Fruit fly (Drosophila melanogaster) whole organism, embryonic: Measurements from ENCODE around the gene NK7.1.

Experiments
- Antp ChIP-seq: fragments of 200-800 bp; sonication (Bioruptor generic); optimal IDR thresholded peaks from 3 replicates; lab custom pipeline; 2016; ENCODE audit warnings: missing biosample characterization, missing genetic modification characterization
- CG10274 ChIP-seq: fragments of 200-800 bp; sonication (Bioruptor generic); optimal IDR thresholded peaks from 3 replicates; lab custom pipeline; 2017; ENCODE audit warnings: missing biosample characterization, mild to moderate bottlenecking, missing genetic modification characterization
- CG11504 ChIP-seq: fragments of 200-800 bp; sonication (Bioruptor generic); optimal IDR thresholded peaks from 3 replicates; lab custom pipeline; 2019; ENCODE audit warnings: missing biosample characterization, mild to moderate bottlenecking, missing genetic modification characterization, moderate library complexity
- CG11560 ChIP-seq: fragments of 200-800 bp; sonication (Bioruptor generic); IDR thresholded peaks from 3 replicates; pipeline ENCODE4 v1.3.6; 2022; ENCODE audit warnings: missing biosample characterization, missing genetic modification characterization
- CG12071 ChIP-seq: fragments of 200-800 bp; sonication (Bioruptor generic); optimal IDR thresholded peaks from 3 replicates; lab custom pipeline; 2018; ENCODE audit warnings: missing biosample characterization, mild to moderate bottlenecking, missing genetic modification characterization
- CG12219 ChIP-seq: fragments of 200-800 bp; sonication (Bioruptor generic); optimal IDR thresholded peaks from 3 replicates; lab custom pipeline; 2018; ENCODE audit warnings: missing biosample characterization, mild to moderate bottlenecking, missing genetic modification characterization
- CG12769 ChIP-seq: fragments of 200-800 bp; sonication (Bioruptor generic); optimal IDR thresholded peaks from 2 replicates; lab custom pipeline; 2019; ENCODE audit warnings: missing biosample characterization, mild to moderate bottlenecking, missing genetic modification characterization, moderate library complexity
- CG17568 ChIP-seq: fragments of 200-800 bp; sonication (Bioruptor generic); optimal IDR thresholded peaks from 2 replicates; lab custom pipeline; 2018; ENCODE audit warnings: missing biosample characterization, mild to moderate bottlenecking, missing genetic modification characterization, moderate library complexity
- CG18476 ChIP-seq: fragments of 200-800 bp; sonication (Bioruptor generic); optimal IDR thresholded peaks from 2 replicates; lab custom pipeline; 2016; ENCODE audit warnings: missing biosample characterization, mild to moderate bottlenecking, missing genetic modification characterization
- CG2875 ChIP-seq: fragments of 200-800 bp; sonication (Bioruptor generic); optimal IDR thresholded peaks from 2 replicates; lab custom pipeline; 2017; ENCODE audit warnings: missing biosample characterization, mild to moderate bottlenecking, missing genetic modification characterization, missing genetic modification reagents
- CG31224 ChIP-seq: fragments of 200-800 bp; sonication (Bioruptor generic); IDR thresholded peaks from 2 replicates; pipeline ENCODE4 v1.3.6; 2022; ENCODE audit warnings: missing biosample characterization, missing genetic modification characterization
- CG32767 ChIP-seq: fragments of 200-800 bp; sonication (Bioruptor generic); IDR thresholded peaks from 2 replicates; pipeline ENCODE4 v1.3.6; 2022; ENCODE audit warnings: missing biosample characterization, missing genetic modification characterization
- CG32772 ChIP-seq: fragments of 200-800 bp; sonication (Bioruptor generic); IDR thresholded peaks from 2 replicates; pipeline ENCODE4 v1.3.6; 2022; ENCODE audit warnings: missing biosample characterization, missing genetic modification characterization
- CG33213 ChIP-seq: fragments of 200-800 bp; sonication (Bioruptor generic); optimal IDR thresholded peaks from 3 replicates; lab custom pipeline; 2016; ENCODE audit warnings: missing biosample characterization, missing genetic modification characterization
- CG4730 ChIP-seq: fragments of 200-800 bp; sonication (Bioruptor generic); IDR thresholded peaks from 2 replicates; pipeline ENCODE4 v1.3.6; 2022; ENCODE audit warnings: missing biosample characterization, missing genetic modification characterization
- CG7928 ChIP-seq: fragments of 200-800 bp; sonication (Bioruptor generic); optimal IDR thresholded peaks from 2 replicates; lab custom pipeline; 2017; ENCODE audit warnings: missing biosample characterization, mild to moderate bottlenecking, missing genetic modification characterization
- CG7987 ChIP-seq: fragments of 200-800 bp; sonication (Bioruptor generic); optimal IDR thresholded peaks from 2 replicates; lab custom pipeline; 2018; ENCODE audit warnings: missing biosample characterization, mild to moderate bottlenecking, missing genetic modification characterization, moderate library complexity
- CG8290 ChIP-seq, 3 experiments: fragments of 200-800 bp; sonication (Bioruptor generic); optimal IDR thresholded peaks; 2 replicates each; lab custom pipeline; 2016 to 2019; ENCODE audit warnings: missing biosample characterization in 3 of 3, missing genetic modification characterization in 3 of 3, mild to moderate bottlenecking in 2 of 3, moderate library complexity in 1 of 3
- CG8765 ChIP-seq: fragments of 200-800 bp; sonication (Bioruptor generic); IDR thresholded peaks from 2 replicates; pipeline ENCODE4 v1.3.6; 2022; ENCODE audit warnings: missing biosample characterization, missing genetic modification characterization
- Drgx ChIP-seq: fragments of 200-800 bp; sonication (Bioruptor generic); IDR thresholded peaks from 2 replicates; pipeline ENCODE4 v1.3.6; 2022; ENCODE audit warnings: missing biosample characterization, missing genetic modification characterization
- E2f1 ChIP-seq: fragments of 200-800 bp; sonication (Bioruptor generic); IDR thresholded peaks from 2 replicates; pipeline ENCODE4 v1.3.6; 2022; ENCODE audit warnings: missing biosample characterization, missing genetic modification characterization
- ERR ChIP-seq: fragments of 200-800 bp; sonication (Bioruptor generic); optimal IDR thresholded peaks from 2 replicates; lab custom pipeline; 2016; ENCODE audit warnings: missing biosample characterization, missing genetic modification characterization
- HmgZ ChIP-seq: fragments of 200-800 bp; sonication (Bioruptor generic); optimal IDR thresholded peaks from 2 replicates; lab custom pipeline; 2018; ENCODE audit warnings: missing biosample characterization, mild to moderate bottlenecking, missing genetic modification characterization
- Hsf ChIP-seq: fragments of 200-800 bp; sonication (Bioruptor generic); optimal IDR thresholded peaks from 3 replicates; lab custom pipeline; 2016; ENCODE audit warnings: missing biosample characterization, missing genetic modification characterization
- Meics ChIP-seq: fragments of 200-800 bp; sonication (Bioruptor generic); optimal IDR thresholded peaks from 2 replicates; lab custom pipeline; 2017; ENCODE audit warnings: missing biosample characterization, mild to moderate bottlenecking, missing genetic modification characterization
- Myb ChIP-seq: fragments of 200-800 bp; sonication (Bioruptor generic); optimal IDR thresholded peaks from 2 replicates; lab custom pipeline; 2016; ENCODE audit warnings: missing biosample characterization, missing genetic modification characterization
- NC2α ChIP-seq: fragments of 200-800 bp; sonication (Bioruptor generic); optimal IDR thresholded peaks from 2 replicates; lab custom pipeline; 2016; ENCODE audit warnings: missing biosample characterization, missing genetic modification characterization
- Oli ChIP-seq: fragments of 200-800 bp; sonication (Bioruptor generic); optimal IDR thresholded peaks from 2 replicates; lab custom pipeline; 2018; ENCODE audit warnings: missing biosample characterization, mild to moderate bottlenecking, missing genetic modification characterization, moderate library complexity
- Sry-δ ChIP-seq: fragments of 200-800 bp; sonication (Bioruptor generic); optimal IDR thresholded peaks from 2 replicates; lab custom pipeline; 2016; ENCODE audit warnings: missing biosample characterization, missing genetic modification characterization
- Ssrp ChIP-seq: fragments of 200-800 bp; sonication (Bioruptor generic); optimal IDR thresholded peaks from 2 replicates; lab custom pipeline; 2018; ENCODE audit warnings: missing biosample characterization, mild to moderate bottlenecking, missing genetic modification characterization, moderate library complexity
- cg ChIP-seq: fragments of 200-800 bp; sonication (Bioruptor generic); optimal IDR thresholded peaks from 3 replicates; lab custom pipeline; 2019; ENCODE audit warnings: missing biosample characterization, mild to moderate bottlenecking, missing genetic modification characterization, moderate library complexity
- dimm ChIP-seq: fragments of 200-800 bp; sonication (Bioruptor generic); IDR thresholded peaks from 2 replicates; pipeline ENCODE4 v1.3.6; 2022; ENCODE audit warnings: missing biosample characterization, missing genetic modification characterization
- ems ChIP-seq: fragments of 200-800 bp; sonication (Bioruptor generic); optimal IDR thresholded peaks from 3 replicates; lab custom pipeline; 2016; ENCODE audit warnings: missing biosample characterization, missing genetic modification characterization
- hth ChIP-seq: fragments of >200 bp; optimal IDR thresholded peaks from 2 replicates; lab custom pipeline; 2017; ENCODE audit warnings: inconsistent platforms
- jigr1 ChIP-seq: fragments of 200-800 bp; sonication (Bioruptor generic); IDR thresholded peaks from 3 replicates; pipeline ENCODE4 v1.3.6; 2022; ENCODE audit warnings: missing biosample characterization, missing genetic modification characterization
- lab ChIP-seq: fragments of 200-800 bp; sonication (Bioruptor generic); optimal IDR thresholded peaks from 3 replicates; lab custom pipeline; 2017; ENCODE audit warnings: missing biosample characterization, missing genetic modification characterization, mild to moderate bottlenecking, moderate library complexity, missing genetic modification reagents
- mam ChIP-seq: fragments of 200-800 bp; sonication (Bioruptor generic); optimal IDR thresholded peaks from 3 replicates; lab custom pipeline; 2016; ENCODE audit warnings: missing biosample characterization, missing genetic modification characterization
- mirr ChIP-seq: fragments of 200-800 bp; sonication (Bioruptor generic); optimal IDR thresholded peaks from 3 replicates; lab custom pipeline; 2018; ENCODE audit warnings: missing biosample characterization, mild to moderate bottlenecking, missing genetic modification characterization
- nmo ChIP-seq: fragments of 200-800 bp; sonication (Bioruptor generic); optimal IDR thresholded peaks from 2 replicates; lab custom pipeline; 2018; ENCODE audit warnings: missing biosample characterization, mild to moderate bottlenecking, missing genetic modification characterization, moderate library complexity
- org-1 ChIP-seq: fragments of 200-800 bp; sonication (Bioruptor generic); optimal IDR thresholded peaks from 2 replicates; lab custom pipeline; 2017; ENCODE audit warnings: missing biosample characterization, missing genetic modification characterization
- phol ChIP-seq: fragments of 200-800 bp; sonication (Bioruptor generic); optimal IDR thresholded peaks from 3 replicates; lab custom pipeline; 2018; ENCODE audit warnings: missing biosample characterization, mild to moderate bottlenecking, missing genetic modification characterization, moderate library complexity
- prd ChIP-seq, 3 experiments: fragments of >200 bp in 2 of 3; fragments of 200-800 bp in 1 of 3; sonication (Bioruptor generic) in 1 of 3; optimal IDR thresholded peaks in 2 of 3; IDR thresholded peaks in 1 of 3; 2 replicates in 2 of 3; 3 replicates in 1 of 3; pipeline versions ENCODE4 v1.3.6 to Lab custom; 2017 to 2022; ENCODE audit warnings: missing biosample characterization in 1 of 3, missing genetic modification characterization in 1 of 3
- run ChIP-seq: fragments of 200-800 bp; sonication (Bioruptor generic); optimal IDR thresholded peaks from 3 replicates; lab custom pipeline; 2018; ENCODE audit warnings: missing biosample characterization, mild to moderate bottlenecking, missing genetic modification characterization
- sc ChIP-seq, 3 experiments: fragments of >200 bp in 2 of 3; fragments of 200-800 bp in 1 of 3; sonication (Bioruptor generic) in 1 of 3; optimal IDR thresholded peaks; 2 replicates in 2 of 3; 3 replicates in 1 of 3; lab custom pipeline; 2017; ENCODE audit warnings: mild to moderate bottlenecking in 1 of 3, missing biosample characterization in 1 of 3, missing genetic modification characterization in 1 of 3, missing genetic modification reagents in 1 of 3
- scrt ChIP-seq: fragments of 200-800 bp; sonication (Bioruptor generic); optimal IDR thresholded peaks from 2 replicates; lab custom pipeline; 2018; ENCODE audit warnings: missing biosample characterization, mild to moderate bottlenecking, missing genetic modification characterization, moderate library complexity
- slp2 ChIP-seq: fragments of 200-800 bp; sonication (Bioruptor generic); optimal IDR thresholded peaks from 2 replicates; lab custom pipeline; 2016; ENCODE audit warnings: missing biosample characterization, missing genetic modification characterization
- sna ChIP-seq: fragments of 200-800 bp; sonication (Bioruptor generic); IDR thresholded peaks from 2 replicates; pipeline ENCODE4 v1.3.6; 2022; ENCODE audit warnings: missing biosample characterization, missing genetic modification characterization; ENCODE audit not compliant: partially characterized antibody
- zfh1 ChIP-seq: fragments of 200-800 bp; sonication (Bioruptor generic); IDR thresholded peaks from 3 replicates; pipeline ENCODE4 v1.3.6; 2022; ENCODE audit warnings: missing biosample characterization, missing genetic modification characterization

Gene NK7.1

dm6 chr3R:14288669-14289383, 83.9 kb downstream of the NK7.1 start, which contains the start of gene red (continued):
- peak; percentile 91 for TF ChIP-seq lab (GFP tag; lab: Kevin White, UChicago)
- TF ChIP-seq jigr1 (GFP tag; lab: Robert Waterston, UW) = no peak
- peak; percentile 64 for TF ChIP-seq ems (GFP tag; lab: Kevin White, UChicago)
- TF ChIP-seq run = peak; percentile 32
- TF ChIP-seq CG12769 (tag; lab: Kevin White, UChicago) = peak; percentile 88
- no peak for TF ChIP-seq sna (GFP tag; lab: Robert Waterston, UW)
- no peak for TF ChIP-seq CG8765 (GFP tag; lab: Robert Waterston, UW)
- no peak for TF ChIP-seq prd (optimal IDR thresholded peaks at IDR 0.05; lab: Kevin White, UChicago)
- peak; percentile 72 for TF ChIP-seq prd (GFP tag; IDR thresholded peaks at IDR 0.05; lab: Robert Waterston, UW)
- peak; percentile 33 for TF ChIP-seq CG18476 (GFP tag; lab: Kevin White, UChicago)
- TF ChIP-seq CG7928 (GFP tag; lab: Kevin White, UChicago) = peak; percentile 29
- TF ChIP-seq CG11504 = peak; percentile 84
- TF ChIP-seq slp2 (GFP tag; lab: Kevin White, UChicago) = no peak
- peak; percentile 62 for TF ChIP-seq Ssrp
- peak; percentile 68 for TF ChIP-seq scrt (GFP tag; lab: Kevin White, UChicago)
- peak; percentile 59 for TF ChIP-seq Drgx (GFP tag; lab: Robert Waterston, UW)
- peak; percentile 23 for TF ChIP-seq Antp (GFP tag; lab: Kevin White, UChicago)
- TF ChIP-seq Hsf (GFP tag; lab: Kevin White, UChicago) = peak; percentile 62
- TF ChIP-seq CG7987 = peak; percentile 13
- peak; percentile 70 for TF ChIP-seq nmo
- no peak for TF ChIP-seq CG33213
- peak; percentile 75 for TF ChIP-seq Oli
- peak; percentile 79 for TF ChIP-seq HmgZ
- peak; percentile 37 for TF ChIP-seq CG2875
- no peak for TF ChIP-seq hth
- peak; percentile 48 for TF ChIP-seq org-1 (GFP tag; lab: Kevin White, UChicago)
- no peak for TF ChIP-seq sc (optimal IDR thresholded peaks at IDR 0.05; lab: Kevin White, UChicago)
- no peak for TF ChIP-seq sc (GFP tag; optimal IDR thresholded peaks at IDR 0.05; lab: Kevin White, UChicago)
- no peak for TF ChIP-seq Sry-δ (GFP tag; lab: Kevin White, UChicago)
- peak; percentile 58 for TF ChIP-seq CG12219 (GFP tag; lab: Kevin White, UChicago)
- peak; percentile 29 for TF ChIP-seq CG8290 (GFP tag; optimal IDR thresholded peaks at IDR 0.05; lab: Kevin White, UChicago)
- peak in 1 of 2 experiments; percentile 67 for TF ChIP-seq CG8290 (tag; optimal IDR thresholded peaks at IDR 0.05; lab: Kevin White, UChicago)
- peak; percentile 63 for TF ChIP-seq CG31224 (GFP tag; lab: Robert Waterston, UW)
- TF ChIP-seq dimm = no peak
- peak; percentile 67 for TF ChIP-seq phol (tag; lab: Kevin White, UChicago)
- TF ChIP-seq CG11560 (tag; lab: Robert Waterston, UW) = peak; percentile 43; the same call in 1 of the 3 replicates
- TF ChIP-seq mirr (GFP tag; lab: Kevin White, UChicago) = peak; percentile 95
- peak; percentile 43; the same call in 1 of the 2 replicates for TF ChIP-seq CG32772 (GFP tag; lab: Robert Waterston, UW)
- TF ChIP-seq CG4730 (GFP tag; lab: Robert Waterston, UW) = 0 out of 2 replicates have a peak, but pooled peaks have one; percentile 37
- TF ChIP-seq ERR (GFP tag; lab: Kevin White, UChicago) = peak; percentile 17
- peak; percentile 63 for TF ChIP-seq mam
- TF ChIP-seq CG12071 (GFP tag; lab: Kevin White, UChicago) = peak; percentile 65
- peak; percentile 68 for TF ChIP-seq CG10274
- TF ChIP-seq NC2α (GFP tag; lab: Kevin White, UChicago) = no peak
- no peak for TF ChIP-seq Myb (GFP tag; lab: Kevin White, UChicago)
- peak; percentile 31 for TF ChIP-seq cg (GFP tag; lab: Kevin White, UChicago)
- peak; percentile 83 for TF ChIP-seq Meics
- TF ChIP-seq zfh1 (GFP tag; lab: Robert Waterston, UW) = peak; percentile 65
- TF ChIP-seq CG32767 = 0 out of 2 replicates have a peak, but pooled peaks have one; percentile 24
- TF ChIP-seq E2f1 (GFP tag; lab: Robert Waterston, UW) = peak; percentile 60
- TF ChIP-seq CG17568 (GFP tag; lab: Kevin White, UChicago) = peak; percentile 71
